Fruit fly (Drosophila melanogaster): ENCODE measurements around the gene Pi3K92E.

Gene Pi3K92E

dm6 chr3R:20633984-20634446 is 517 bp downstream of the Pi3K92E start (continued):
- peak; percentile 28 for TF ChIP-seq Hand (GFP tag; optimal IDR thresholded peaks at IDR 0.05)
- peak; percentile 48 for TF ChIP-seq E2f2 (GFP tag; IDR thresholded peaks at IDR 0.05)
- TF ChIP-seq cg (GFP tag; optimal IDR thresholded peaks at IDR 0.05) = no peak
- peak; percentile 78 for TF ChIP-seq CHES-1-like (GFP tag; optimal IDR thresholded peaks at IDR 0.05)
- peak; percentile 54 for TF ChIP-seq CG33557 (GFP tag; optimal IDR thresholded peaks at IDR 0.05)
- TF ChIP-seq CG9215 (GFP tag; IDR thresholded peaks at IDR 0.05) = peak; percentile 61
- no peak for TF ChIP-seq HLH4C (GFP tag; IDR thresholded peaks at IDR 0.05; ENCODE audit: partially characterized antibody)
- TF ChIP-seq gt (GFP tag; IDR thresholded peaks at IDR 0.05) = no peak
- TF ChIP-seq Gug (GFP tag; IDR thresholded peaks at IDR 0.05) = peak; percentile 48; the same call in 2 of the 4 replicates
- peak; percentile 16 for TF ChIP-seq Max (GFP tag; optimal IDR thresholded peaks at IDR 0.05)
- no peak for TF ChIP-seq CG11723 (GFP tag; optimal IDR thresholded peaks at IDR 0.05)
- no peak; the same call in 1 of the 2 replicates for TF ChIP-seq sim (GFP tag; IDR thresholded peaks at IDR 0.05)
- TF ChIP-seq tin (GFP tag; optimal IDR thresholded peaks at IDR 0.05) = peak; percentile 63
- TF ChIP-seq seq (GFP tag; IDR thresholded peaks at IDR 0.05) = peak; percentile 72
- TF ChIP-seq CG7987 (GFP tag; optimal IDR thresholded peaks at IDR 0.05) = no peak
- peak; percentile 47; the same call in 1 of the 3 replicates for TF ChIP-seq CG7357 (GFP tag; IDR thresholded peaks at IDR 0.05)
- TF ChIP-seq unc-4 (GFP tag; IDR thresholded peaks at IDR 0.05; ENCODE audit: partially characterized antibody) = no peak
- peak; percentile 71; the same call in 1 of the 3 replicates for TF ChIP-seq Optix (GFP tag; IDR thresholded peaks at IDR 0.05)
- no peak for TF ChIP-seq CG18619 (GFP tag; optimal IDR thresholded peaks at IDR 0.05)
- peak; percentile 38; the same call in 1 of the 3 replicates for TF ChIP-seq CG11560 (tag; IDR thresholded peaks at IDR 0.05)
- peak; percentile 67 for TF ChIP-seq ranshi (GFP tag; IDR thresholded peaks at IDR 0.05)
- TF ChIP-seq gsb (GFP tag; IDR thresholded peaks at IDR 0.05) = 0 out of 2 replicates have a peak, but pooled peaks have one; percentile 33
- TF ChIP-seq CG30020 (tag; optimal IDR thresholded peaks at IDR 0.05) = no peak
- peak; percentile 46; the same call in 1 of the 2 replicates for TF ChIP-seq HLH3B (GFP tag; IDR thresholded peaks at IDR 0.05)
- no peak for TF ChIP-seq CG8281 (tag; optimal IDR thresholded peaks at IDR 0.05)
- peak; percentile 53; the same call in 1 of the 2 replicates for TF ChIP-seq CG7372 (GFP tag; IDR thresholded peaks at IDR 0.05)
- TF ChIP-seq sob (GFP tag; IDR thresholded peaks at IDR 0.05) = peak; percentile 73
- TF ChIP-seq slp2 (GFP tag; optimal IDR thresholded peaks at IDR 0.05) = peak; percentile 64
- TF ChIP-seq onecut (GFP tag; IDR thresholded peaks at IDR 0.05) = peak; percentile 31; the same call in 1 of the 2 replicates
- TF ChIP-seq CG30403 (GFP tag; optimal IDR thresholded peaks at IDR 0.05) = peak; percentile 79
- TF ChIP-seq CG3407 (GFP tag; optimal IDR thresholded peaks at IDR 0.05) = no peak
- no peak for TF ChIP-seq Dek (tag; optimal IDR thresholded peaks at IDR 0.05)
- TF ChIP-seq Xbp1 (GFP tag; optimal IDR thresholded peaks at IDR 0.05) = peak; percentile 84
- peak; percentile 50 for TF ChIP-seq wor (GFP tag; IDR thresholded peaks at IDR 0.05)
- TF ChIP-seq CG15073 (GFP tag; optimal IDR thresholded peaks at IDR 0.05) = no peak
- TF ChIP-seq en (GFP tag; optimal IDR thresholded peaks at IDR 0.05) = peak; percentile 6
- TF ChIP-seq repo (GFP tag; optimal IDR thresholded peaks at IDR 0.05) = peak; percentile 12
- TF ChIP-seq Stat92E (GFP tag; optimal IDR thresholded peaks at IDR 0.05) = peak in 1 of 3 experiments; percentile 10
- TF ChIP-seq CG17612 (GFP tag; IDR thresholded peaks at IDR 0.05) = peak; percentile 44; the same call in 1 of the 2 replicates
- TF ChIP-seq CG32772 (GFP tag; IDR thresholded peaks at IDR 0.05) = peak; percentile 61
- peak; percentile 70 for TF ChIP-seq CG34376 (GFP tag; optimal IDR thresholded peaks at IDR 0.05)
- peak; percentile 68; the same call in 1 of the 2 replicates for TF ChIP-seq CG10366 (GFP tag; IDR thresholded peaks at IDR 0.05)
- TF ChIP-seq Eip74EF (GFP tag; optimal IDR thresholded peaks at IDR 0.05) = no peak
- peak; percentile 16 for TF ChIP-seq CG4854 (GFP tag; optimal IDR thresholded peaks at IDR 0.05)
- no peak for TF ChIP-seq phol (tag; optimal IDR thresholded peaks at IDR 0.05)
- TF ChIP-seq CG15696 (tag; optimal IDR thresholded peaks at IDR 0.05) = peak; percentile 35
- no peak for TF ChIP-seq Elba2 (GFP tag; optimal IDR thresholded peaks at IDR 0.05)
- no peak for TF ChIP-seq CG17912 (GFP tag; optimal IDR thresholded peaks at IDR 0.05)
- TF ChIP-seq Pdp1 (GFP tag; optimal IDR thresholded peaks at IDR 0.05) = peak; percentile 75 to 90
- peak; percentile 41 for TF ChIP-seq CG3995 (GFP tag; optimal IDR thresholded peaks at IDR 0.05)

Measured in whole organism, embryonic.